Worm (Caenorhabditis elegans): ENCODE measurements around the gene nhr-101.
A peak's percentile ranks its signal among the peaks of the same experiment; 100 is the strongest.

DNA sequence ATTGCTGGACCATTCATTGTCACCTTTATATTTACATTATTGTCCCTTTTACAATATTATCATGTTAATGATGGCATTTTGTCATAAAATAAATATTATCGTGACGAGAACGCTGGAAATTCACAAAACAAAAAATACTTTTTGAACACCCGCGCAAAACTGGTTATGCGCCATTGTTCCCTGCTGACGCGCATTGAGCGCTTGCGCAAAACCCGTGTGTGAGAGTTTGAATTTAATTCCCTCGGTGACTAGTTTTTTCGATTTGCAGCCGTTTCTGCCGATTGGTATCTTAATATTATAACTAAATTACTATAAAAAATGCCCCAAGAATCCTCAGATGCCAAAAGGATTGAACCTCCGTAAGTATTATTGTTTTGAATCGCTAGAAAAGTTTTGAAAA lies 48.8 kb upstream of the nhr-101 start, which contains the start of gene pafo-1:
- TF ChIP-seq F55B11.4 (tag; optimal IDR thresholded peaks at IDR 0.05; ENCODE audit: borderline replicate concordance, insufficient read depth) (no peak), xnd-1 (tag; optimal IDR thresholded peaks at IDR 0.05) (peak; percentile 65), dpl-1 (GFP tag; optimal IDR thresholded peaks at IDR 0.05) (peak; percentile 95), ekl-4 (GFP tag; IDR thresholded peaks at IDR 0.05) (peak; percentile 78), ama-1 (optimal IDR thresholded peaks at IDR 0.05) (no peak), ama-1 (GFP tag; optimal IDR thresholded peaks at IDR 0.05) (no peak), dpff-1 (tag; optimal IDR thresholded peaks at IDR 0.05) (no peak), B0261.1 (tag; optimal IDR thresholded peaks at IDR 0.05) (peak; percentile 14), rec-8 (tag; optimal IDR thresholded peaks at IDR 0.05) (no peak), F33H1.4 (GFP tag; IDR thresholded peaks at IDR 0.05) (peak; percentile 74), unc-62 (GFP tag; optimal IDR thresholded peaks at IDR 0.05) (no peak), ets-4 (GFP tag; optimal IDR thresholded peaks at IDR 0.05) (no peak), sdz-38 (tag; optimal IDR thresholded peaks at IDR 0.05) (no peak)

Data from whole organism, young adult.